Worm (Caenorhabditis elegans) whole organism, mixed stage, embryonic: ENCODE data around the gene spin-1.

ENCODE experiments used
- M03D4.4 ChIP-seq: sonication (generic microtip); optimal IDR thresholded peaks from 2 replicates; lab custom pipeline; 2017; ENCODE audit warnings: mild to moderate bottlenecking, missing genetic modification characterization, missing compliant biosample characterization
- blmp-1 ChIP-seq: fragments of 150-350 bp; optimal IDR thresholded peaks from 2 replicates; lab custom pipeline; 2014; ENCODE audit warnings: missing biosample characterization, missing genetic modification characterization
- drap-1 ChIP-seq: fragments of 200-800 bp; sonication (Bioruptor generic); optimal IDR thresholded peaks from 3 replicates; lab custom pipeline; 2018; ENCODE audit warnings: mild to moderate bottlenecking, missing genetic modification characterization, missing compliant biosample characterization
- elt-1 ChIP-seq: sonication (generic microtip); optimal IDR thresholded peaks from 2 replicates; lab custom pipeline; 2017; ENCODE audit warnings: missing genetic modification characterization, mild to moderate bottlenecking, missing compliant biosample characterization, antibody characterized with exemption, moderate library complexity, borderline replicate concordance; ENCODE audit not compliant: insufficient read depth
- flh-1 ChIP-seq: fragments of 200-800 bp; sonication (Bioruptor generic); optimal IDR thresholded peaks from 2 replicates; lab custom pipeline; 2018; ENCODE audit warnings: mild to moderate bottlenecking, missing genetic modification characterization, moderate library complexity, missing compliant biosample characterization
- mep-1 ChIP-seq: fragments of 150-350 bp; optimal IDR thresholded peaks from 2 replicates; lab custom pipeline; 2017; ENCODE audit warnings: missing biosample characterization, missing genetic modification reagents, missing genetic modification characterization, inconsistent platforms
- nhr-12 ChIP-seq: fragments of 150-350 bp; optimal IDR thresholded peaks from 2 replicates; lab custom pipeline; 2014; ENCODE audit warnings: missing biosample characterization, missing genetic modification characterization
- nhr-237 ChIP-seq: fragments of 150-350 bp; optimal IDR thresholded peaks from 2 replicates; lab custom pipeline; 2014; ENCODE audit warnings: missing biosample characterization, missing genetic modification characterization
- nhr-76 ChIP-seq: sonication (generic microtip); optimal IDR thresholded peaks from 2 replicates; lab custom pipeline; 2017; ENCODE audit warnings: missing biosample characterization, missing genetic modification characterization
- snpc-4 ChIP-seq: fragments of 150-350 bp; optimal IDR thresholded peaks from 2 replicates; lab custom pipeline; 2014; ENCODE audit warnings: missing biosample characterization, missing genetic modification characterization
- unc-39 ChIP-seq: fragments of 150-350 bp; optimal IDR thresholded peaks from 2 replicates; lab custom pipeline; 2014; ENCODE audit warnings: missing biosample characterization, missing genetic modification characterization
- unc-62 ChIP-seq: fragments of 150-350 bp; optimal IDR thresholded peaks from 2 replicates; lab custom pipeline; 2014; ENCODE audit warnings: missing biosample characterization, missing genetic modification reagents, missing genetic modification characterization

- TF ChIP-seq nhr-76 (tag; lab: Kevin White, UChicago) (no peak), flh-1 (GFP tag; lab: Kevin White, UChicago) (no peak), unc-62 (GFP tag; lab: Kevin White, UChicago) (no peak), nhr-237 (tag; lab: Kevin White, UChicago) (no peak), unc-39 (tag; lab: Kevin White, UChicago) (no peak), snpc-4 (tag; lab: Kevin White, UChicago) (no peak), drap-1 (no peak), M03D4.4 (no peak), elt-1 (no peak), blmp-1 (no peak), nhr-12 (tag; lab: Kevin White, UChicago) (no peak), mep-1 (tag; lab: Kevin White, UChicago) (no peak)
Observed at ce11 chrV:12150607-12151006, 35.8 kb downstream of the spin-1 start, which contains the start of gene che-11.
